Fruit fly (Drosophila melanogaster) whole organism, wandering third instar larva: ENCODE results near the gene CG15306.
A peak's percentile ranks its signal among the peaks of the same experiment; 100 is the strongest.

ENCODE experiments used
- Abd-B ChIP-seq: fragments of >200 bp; optimal IDR thresholded peaks from 2 replicates; lab custom pipeline; 2017; ENCODE audit warnings: missing biosample characterization, missing genetic modification characterization
- CG32264 ChIP-seq: fragments of 200-800 bp; sonication (Bioruptor generic); optimal IDR thresholded peaks from 2 replicates; lab custom pipeline; 2016; ENCODE audit warnings: missing biosample characterization, missing genetic modification characterization
- CG9705 ChIP-seq: fragments of 200-800 bp; sonication (Bioruptor generic); optimal IDR thresholded peaks from 2 replicates; lab custom pipeline; 2018; ENCODE audit warnings: missing biosample characterization, mild to moderate bottlenecking, missing genetic modification characterization
- Dfd ChIP-seq: fragments of >200 bp; optimal IDR thresholded peaks from 2 replicates; lab custom pipeline; 2017; ENCODE audit warnings: missing biosample characterization, missing genetic modification characterization
- Dif ChIP-seq: fragments of 200-275, 200-300 bp; sonication (Bioruptor generic); optimal IDR thresholded peaks from 2 replicates; lab custom pipeline; 2018; ENCODE audit warnings: missing biosample characterization, missing genetic modification characterization; ENCODE audit not compliant: partially characterized antibody
- HLH106 ChIP-seq: fragments of 200-800 bp; optimal IDR thresholded peaks from 3 replicates; lab custom pipeline; 2019; ENCODE audit warnings: missing biosample characterization, mild to moderate bottlenecking, missing genetic modification characterization, moderate library complexity
- Hr78 ChIP-seq: fragments of >200 bp; optimal IDR thresholded peaks from 2 replicates; lab custom pipeline; 2017; ENCODE audit warnings: missing biosample characterization, missing genetic modification characterization
- Hr83 ChIP-seq: fragments of 200-300 bp; sonication (Bioruptor generic); optimal IDR thresholded peaks from 2 replicates; lab custom pipeline; 2016; ENCODE audit warnings: missing biosample characterization, mild to moderate bottlenecking, missing genetic modification characterization, moderate library complexity; ENCODE audit not compliant: poor library complexity, severe bottlenecking
- Jra ChIP-seq: sonication (Bioruptor generic); optimal IDR thresholded peaks from 2 replicates; lab custom pipeline; 2016; ENCODE audit warnings: missing biosample characterization, missing genetic modification characterization
- Mio ChIP-seq: sonication (Bioruptor generic); optimal IDR thresholded peaks from 2 replicates; lab custom pipeline; 2016; ENCODE audit warnings: missing biosample characterization, missing genetic modification characterization
- Myc ChIP-seq: fragments of >200 bp; optimal IDR thresholded peaks from 2 replicates; lab custom pipeline; 2017
- N ChIP-seq: fragments of >200 bp; optimal IDR thresholded peaks from 2 replicates; lab custom pipeline; 2018; ENCODE audit warnings: missing biosample characterization, missing external identifiers, missing genetic modification characterization
- OdsH ChIP-seq: fragments of 200-800 bp; sonication (Bioruptor generic); optimal IDR thresholded peaks from 2 replicates; lab custom pipeline; 2016; ENCODE audit warnings: missing biosample characterization, mild to moderate bottlenecking, missing genetic modification characterization
- Rel ChIP-seq, 2 experiments: fragments of 200-800 bp; sonication (Bioruptor generic) in 1 of 2; optimal IDR thresholded peaks; 2 replicates in 1 of 2; 3 replicates in 1 of 2; lab custom pipeline; 2016 to 2019; ENCODE audit warnings: mild to moderate bottlenecking in 2 of 2, missing biosample characterization in 2 of 2, missing genetic modification characterization in 2 of 2, moderate library complexity in 1 of 2
- Sp1 ChIP-seq: fragments of 200-800 bp; sonication (Bioruptor generic); optimal IDR thresholded peaks from 3 replicates; lab custom pipeline; 2019; ENCODE audit warnings: missing biosample characterization, mild to moderate bottlenecking, missing genetic modification characterization, moderate library complexity
- Vsx2 ChIP-seq: fragments of 200-300, 225-300 bp; sonication (Bioruptor generic); optimal IDR thresholded peaks from 2 replicates; lab custom pipeline; 2018; ENCODE audit warnings: missing biosample characterization, missing genetic modification characterization; ENCODE audit not compliant: partially characterized antibody
- br ChIP-seq: fragments of 200-800 bp; sonication (Bioruptor generic); optimal IDR thresholded peaks from 2 replicates; lab custom pipeline; 2016; ENCODE audit warnings: missing biosample characterization, missing genetic modification characterization
- brk ChIP-seq: fragments of 200-800 bp; sonication (Bioruptor generic); optimal IDR thresholded peaks from 2 replicates; lab custom pipeline; 2016; ENCODE audit warnings: missing biosample characterization, mild to moderate bottlenecking, missing genetic modification characterization
- dmrt93B ChIP-seq: fragments of 200-800 bp; sonication (Bioruptor generic); optimal IDR thresholded peaks from 2 replicates; lab custom pipeline; 2018; ENCODE audit warnings: missing biosample characterization, mild to moderate bottlenecking, missing genetic modification characterization
- dsf ChIP-seq: sonication (Bioruptor generic); optimal IDR thresholded peaks from 2 replicates; lab custom pipeline; 2016; ENCODE audit warnings: missing biosample characterization, missing genetic modification characterization, borderline replicate concordance
- ey ChIP-seq: fragments of 200-800 bp; sonication (Bioruptor generic); optimal IDR thresholded peaks from 2 replicates; lab custom pipeline; 2016; ENCODE audit warnings: missing biosample characterization, missing genetic modification characterization
- foxo ChIP-seq, 2 experiments: fragments of 200-800 bp; sonication (Bioruptor generic); optimal IDR thresholded peaks; 2 replicates in 1 of 2; 3 replicates in 1 of 2; lab custom pipeline; 2016 to 2017; ENCODE audit warnings: missing biosample characterization in 2 of 2, missing genetic modification characterization in 2 of 2
- fru ChIP-seq: fragments of 200-800 bp; sonication (Bioruptor generic); optimal IDR thresholded peaks from 3 replicates; lab custom pipeline; 2016; ENCODE audit warnings: missing biosample characterization, mild to moderate bottlenecking, missing genetic modification characterization
- h ChIP-seq: fragments of 200-800 bp; sonication (Bioruptor generic); optimal IDR thresholded peaks from 3 replicates; lab custom pipeline; 2016; ENCODE audit warnings: missing biosample characterization, mild to moderate bottlenecking, missing genetic modification characterization
- jim ChIP-seq: fragments of 175-275, 200-325 bp; sonication (Bioruptor generic); optimal IDR thresholded peaks from 2 replicates; lab custom pipeline; 2016; ENCODE audit warnings: missing biosample characterization, mild to moderate bottlenecking, missing genetic modification characterization
- lola ChIP-seq: fragments of >200 bp; optimal IDR thresholded peaks from 2 replicates; lab custom pipeline; 2017; ENCODE audit warnings: missing biosample characterization, missing genetic modification characterization
- pan ChIP-seq: fragments of >200 bp; optimal IDR thresholded peaks from 2 replicates; lab custom pipeline; 2017
- psq ChIP-seq: fragments of 200-800 bp; sonication (Bioruptor generic); optimal IDR thresholded peaks from 3 replicates; lab custom pipeline; 2017; ENCODE audit warnings: missing biosample characterization, mild to moderate bottlenecking, missing genetic modification characterization, moderate library complexity
- rgr ChIP-seq: fragments of 200-800 bp; sonication (Bioruptor generic); optimal IDR thresholded peaks from 3 replicates; lab custom pipeline; 2016; ENCODE audit warnings: missing biosample characterization, mild to moderate bottlenecking, missing genetic modification characterization
- sage ChIP-seq: fragments of 200-800 bp; sonication (Bioruptor generic); optimal IDR thresholded peaks from 2 replicates; lab custom pipeline; 2016; ENCODE audit warnings: missing biosample characterization, mild to moderate bottlenecking, missing genetic modification characterization
- sv ChIP-seq: fragments of 200-800 bp; sonication (Bioruptor generic); optimal IDR thresholded peaks from 3 replicates; lab custom pipeline; 2016; ENCODE audit warnings: missing biosample characterization, missing genetic modification characterization
- tai ChIP-seq: sonication (Bioruptor generic); optimal IDR thresholded peaks from 2 replicates; lab custom pipeline; 2016; ENCODE audit warnings: missing biosample characterization, missing genetic modification characterization
- woc ChIP-seq: sonication (Bioruptor generic); optimal IDR thresholded peaks from 2 replicates; lab custom pipeline; 2016; ENCODE audit warnings: missing biosample characterization, mild to moderate bottlenecking, missing genetic modification characterization

Gene CG15306

dm6 chrX:10367801-10368203 lies 36.2 kb upstream of the CG15306 start, which contains the start of gene CG17841:
Gene CG17841 (plus strand): TSS chrX:10368052.
- no peak for TF ChIP-seq rgr (GFP tag; lab: Kevin White, UChicago)
- TF ChIP-seq CG32264 (GFP tag; lab: Kevin White, UChicago) = no peak
- TF ChIP-seq Jra (GFP tag; lab: Kevin White, UChicago) = no peak
- TF ChIP-seq lola (GFP tag; lab: Kevin White, UChicago) = no peak
- no peak for TF ChIP-seq Sp1 (GFP tag; lab: Kevin White, UChicago)
- TF ChIP-seq Dif (GFP tag; lab: Kevin White, UChicago) = no peak
- no peak for TF ChIP-seq pan (lab: Kevin White, UChicago)
- no peak for TF ChIP-seq HLH106
- TF ChIP-seq dmrt93B = no peak
- no peak for TF ChIP-seq tai (GFP tag; lab: Kevin White, UChicago)
- TF ChIP-seq foxo (GFP tag; optimal IDR thresholded peaks at IDR 0.05; lab: Kevin White, UChicago) = no peak
- TF ChIP-seq ey (GFP tag; lab: Kevin White, UChicago) = no peak

dm6 chrX:10367372-10367771 lies 35.8 kb upstream of the CG15306 start, which contains the start of gene CG32679:
Gene CG32679 (minus strand): TSS chrX:10367472.
- TF ChIP-seq Dif (GFP tag; lab: Kevin White, UChicago) = no peak
- no peak for TF ChIP-seq Dfd (GFP tag; lab: Kevin White, UChicago)
- no peak for TF ChIP-seq N (GFP tag; lab: Kevin White, UChicago)
- TF ChIP-seq sv (GFP tag; lab: Kevin White, UChicago) = no peak
- TF ChIP-seq Sp1 (GFP tag; lab: Kevin White, UChicago) = no peak
- no peak for TF ChIP-seq CG32264 (GFP tag; lab: Kevin White, UChicago)
- TF ChIP-seq OdsH (GFP tag; lab: Kevin White, UChicago) = no peak
- TF ChIP-seq sage (GFP tag; lab: Kevin White, UChicago) = no peak
- no peak for TF ChIP-seq tai (GFP tag; lab: Kevin White, UChicago)
- no peak for TF ChIP-seq Hr78 (GFP tag; lab: Kevin White, UChicago)
- no peak for TF ChIP-seq Hr83 (GFP tag; lab: Kevin White, UChicago)
- TF ChIP-seq CG9705 (GFP tag; lab: Kevin White, UChicago) = no peak
- no peak for TF ChIP-seq Rel (GFP tag; optimal IDR thresholded peaks at IDR 0.05; lab: Kevin White, UChicago)
- no peak for TF ChIP-seq Rel (tag; optimal IDR thresholded peaks at IDR 0.05; lab: Kevin White, UChicago)
- no peak for TF ChIP-seq Abd-B (GFP tag; lab: Kevin White, UChicago)
- no peak for TF ChIP-seq h (GFP tag; lab: Kevin White, UChicago)
- TF ChIP-seq Jra (GFP tag; lab: Kevin White, UChicago) = no peak
- no peak for TF ChIP-seq dsf
- no peak for TF ChIP-seq brk (GFP tag; lab: Kevin White, UChicago)
- TF ChIP-seq pan (lab: Kevin White, UChicago) = no peak
- TF ChIP-seq Vsx2 (GFP tag; lab: Kevin White, UChicago) = no peak

- no peak for TF ChIP-seq Abd-B (GFP tag; lab: Kevin White, UChicago)
- peak; percentile 54 for TF ChIP-seq Sp1 (GFP tag; lab: Kevin White, UChicago)
- peak; percentile 27 for TF ChIP-seq fru (GFP tag; lab: Kevin White, UChicago)
- TF ChIP-seq h (GFP tag; lab: Kevin White, UChicago) = peak; percentile 49
- TF ChIP-seq HLH106 = peak; percentile 6
- TF ChIP-seq foxo (GFP tag; optimal IDR thresholded peaks at IDR 0.05; lab: Kevin White, UChicago) = peak in 1 of 2 experiments; percentile 50
- no peak for TF ChIP-seq Myc (lab: Kevin White, UChicago)
- TF ChIP-seq psq = peak; percentile 7
- no peak for TF ChIP-seq sage (GFP tag; lab: Kevin White, UChicago)
- no peak for TF ChIP-seq Rel (GFP tag; optimal IDR thresholded peaks at IDR 0.05; lab: Kevin White, UChicago)
- TF ChIP-seq Rel (tag; optimal IDR thresholded peaks at IDR 0.05; lab: Kevin White, UChicago) = peak; percentile 57
- no peak for TF ChIP-seq woc (GFP tag; lab: Kevin White, UChicago)
- peak; percentile 9 for TF ChIP-seq Jra (GFP tag; lab: Kevin White, UChicago)
Measured at dm6 chrX:10365748-10366415, 34.3 kb upstream of the CG15306 start.

- TF ChIP-seq Myc (lab: Kevin White, UChicago) = no peak
- no peak for TF ChIP-seq Mio (GFP tag; lab: Kevin White, UChicago)
- TF ChIP-seq tai (GFP tag; lab: Kevin White, UChicago) = no peak
- no peak for TF ChIP-seq sage (GFP tag; lab: Kevin White, UChicago)
- peak; percentile 45 for TF ChIP-seq h (GFP tag; lab: Kevin White, UChicago)
- TF ChIP-seq HLH106 = no peak
- peak; percentile 11 for TF ChIP-seq psq
- no peak for TF ChIP-seq Dfd (GFP tag; lab: Kevin White, UChicago)
- peak in 1 of 2 experiments; percentile 13 for TF ChIP-seq foxo (GFP tag; optimal IDR thresholded peaks at IDR 0.05; lab: Kevin White, UChicago)
- TF ChIP-seq br (GFP tag; lab: Kevin White, UChicago) = peak; percentile 46
- no peak for TF ChIP-seq OdsH (GFP tag; lab: Kevin White, UChicago)
- peak; percentile 52 for TF ChIP-seq Jra (GFP tag; lab: Kevin White, UChicago)
- TF ChIP-seq Hr78 (GFP tag; lab: Kevin White, UChicago) = no peak
- peak; percentile 0 for TF ChIP-seq Hr83 (GFP tag; lab: Kevin White, UChicago)
- TF ChIP-seq ey (GFP tag; lab: Kevin White, UChicago) = no peak
- no peak for TF ChIP-seq CG32264 (GFP tag; lab: Kevin White, UChicago)
- TF ChIP-seq fru (GFP tag; lab: Kevin White, UChicago) = peak; percentile 29
- no peak for TF ChIP-seq jim (GFP tag; lab: Kevin White, UChicago)
Measured at dm6 chrX:10364556-10365227, 33.1 kb upstream of the CG15306 start.
